Fruit fly (Drosophila melanogaster) whole organism, adult: ENCODE results near the gene Cul2.

Experiments used
- CG11617 ChIP-seq: fragments of 200-800 bp; sonication (Bioruptor generic); optimal IDR thresholded peaks from 2 replicates; lab custom pipeline; 2017; ENCODE audit warnings: mild to moderate bottlenecking, missing biosample characterization, missing genetic modification reagents, missing genetic modification characterization
- CG12768 ChIP-seq: fragments of 200-800 bp; sonication (Bioruptor generic); optimal IDR thresholded peaks from 2 replicates; lab custom pipeline; 2017; ENCODE audit warnings: missing biosample characterization, missing genetic modification characterization, mild to moderate bottlenecking, moderate library complexity, missing genetic modification reagents
- CG14711 ChIP-seq: fragments of 200-800 bp; sonication (Bioruptor generic); optimal IDR thresholded peaks from 2 replicates; lab custom pipeline; 2018; ENCODE audit warnings: missing biosample characterization, mild to moderate bottlenecking, missing genetic modification characterization, moderate library complexity
- CG1620 ChIP-seq: fragments of 200-800 bp; sonication (Bioruptor generic); optimal IDR thresholded peaks from 2 replicates; lab custom pipeline; 2016; ENCODE audit warnings: missing biosample characterization, missing genetic modification characterization
- CG33017 ChIP-seq: fragments of 200-800 bp; sonication (Bioruptor generic); optimal IDR thresholded peaks from 2 replicates; lab custom pipeline; 2018; ENCODE audit warnings: missing biosample characterization, mild to moderate bottlenecking, missing genetic modification characterization, moderate library complexity
- CG5204 ChIP-seq: fragments of 200-800 bp; sonication (Bioruptor generic); optimal IDR thresholded peaks from 2 replicates; lab custom pipeline; 2016; ENCODE audit warnings: missing biosample characterization, missing genetic modification characterization
- CG7045 ChIP-seq: fragments of 200-800 bp; sonication (Bioruptor generic); optimal IDR thresholded peaks from 2 replicates; lab custom pipeline; 2017; ENCODE audit warnings: missing biosample characterization, mild to moderate bottlenecking, missing genetic modification characterization
- CG7101 ChIP-seq: fragments of 200-800 bp; sonication (Bioruptor generic); optimal IDR thresholded peaks from 2 replicates; lab custom pipeline; 2018; ENCODE audit warnings: missing biosample characterization, mild to moderate bottlenecking, missing genetic modification characterization, moderate library complexity
- Clk ChIP-seq: fragments of 200-800 bp; sonication (Bioruptor generic); optimal IDR thresholded peaks from 2 replicates; lab custom pipeline; 2017; ENCODE audit warnings: missing biosample characterization, missing genetic modification characterization
- Crg-1 ChIP-seq: fragments of 200-800 bp; sonication (Bioruptor generic); optimal IDR thresholded peaks from 2 replicates; lab custom pipeline; 2016; ENCODE audit warnings: missing biosample characterization, missing genetic modification characterization
- Hr96 ChIP-seq: fragments of 200-800 bp; sonication (Bioruptor generic); optimal IDR thresholded peaks from 2 replicates; lab custom pipeline; 2016; ENCODE audit warnings: missing biosample characterization, missing genetic modification characterization
- Mnt ChIP-seq: fragments of 200-800 bp; sonication (Bioruptor generic); optimal IDR thresholded peaks from 2 replicates; lab custom pipeline; 2016; ENCODE audit warnings: missing biosample characterization, mild to moderate bottlenecking, missing genetic modification characterization
- bab1 ChIP-seq: fragments of 200-800 bp; sonication (Bioruptor generic); optimal IDR thresholded peaks from 3 replicates; lab custom pipeline; 2019; ENCODE audit warnings: missing biosample characterization, mild to moderate bottlenecking, missing genetic modification characterization, moderate library complexity
- cic ChIP-seq: fragments of 200-800 bp; sonication (Bioruptor generic); optimal IDR thresholded peaks from 2 replicates; lab custom pipeline; 2017; ENCODE audit warnings: missing biosample characterization, mild to moderate bottlenecking, missing genetic modification characterization, moderate library complexity
- cnc ChIP-seq, 2 experiments: fragments of >200 bp; optimal IDR thresholded peaks; 2 replicates each; lab custom pipeline; 2017
- kay ChIP-seq: fragments of 200-800 bp; sonication (Bioruptor generic); peaks from one replicate; lab custom pipeline; 2016; ENCODE audit warnings: missing biosample characterization, missing genetic modification characterization, borderline replicate concordance
- ovo ChIP-seq: fragments of 200-800 bp; sonication (Bioruptor generic); optimal IDR thresholded peaks from 2 replicates; lab custom pipeline; 2016; ENCODE audit warnings: missing biosample characterization, missing genetic modification characterization
- pad ChIP-seq: fragments of 200-800 bp; sonication (Bioruptor generic); optimal IDR thresholded peaks from 3 replicates; lab custom pipeline; 2017; ENCODE audit warnings: missing biosample characterization, missing genetic modification characterization, mild to moderate bottlenecking, moderate library complexity, missing genetic modification reagents
- tj ChIP-seq: fragments of 200-800 bp; sonication (Bioruptor generic); optimal IDR thresholded peaks from 3 replicates; lab custom pipeline; 2017; ENCODE audit warnings: missing biosample characterization, mild to moderate bottlenecking, missing genetic modification characterization, moderate library complexity
- toe ChIP-seq: fragments of 200-800 bp; sonication (Bioruptor generic); optimal IDR thresholded peaks from 2 replicates; lab custom pipeline; 2016; ENCODE audit warnings: missing biosample characterization, missing genetic modification characterization

Gene Cul2

DNA sequence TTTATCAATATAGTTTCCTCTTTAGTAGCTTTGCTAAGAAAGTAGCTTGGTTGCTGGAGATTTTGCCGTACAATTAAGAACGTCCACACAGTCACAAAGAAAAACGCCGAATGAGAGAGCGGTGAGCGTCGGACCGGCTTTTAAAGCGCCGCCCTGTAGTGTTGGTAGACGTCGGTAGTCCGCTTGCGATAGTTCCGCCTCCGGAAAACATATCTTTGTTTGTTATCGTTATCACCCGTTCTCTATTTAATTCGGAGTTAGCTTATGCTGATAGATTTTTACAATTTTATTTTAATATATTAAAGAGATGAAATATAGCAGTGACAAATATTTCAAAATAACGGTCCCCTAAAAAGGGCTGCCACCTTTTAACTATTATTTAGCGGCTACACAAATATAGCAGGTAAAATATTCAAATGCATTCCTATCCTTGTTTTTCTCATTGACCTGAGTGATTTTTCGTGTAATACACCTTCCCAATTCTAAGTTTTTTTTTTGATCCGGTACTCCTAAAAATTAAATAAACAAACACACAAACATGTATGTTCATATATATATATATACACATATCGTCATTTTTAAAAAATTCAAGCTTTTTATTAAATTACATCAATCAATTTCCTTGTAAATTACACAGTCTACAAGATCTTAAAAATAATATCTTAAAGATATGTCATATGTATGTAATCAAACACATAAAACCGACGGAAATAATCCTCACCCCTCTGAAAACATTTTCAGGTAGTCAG, 28.5 kb upstream of the Cul2 start, which contains the start of gene Df31:
Gene Df31 (minus strand): TSS at position 119 of the 749 bp plus-strand sequence.
- TF ChIP-seq cic (peak; percentile 41), CG33017 (tag; lab: Kevin White, UChicago) (peak; percentile 44), CG1620 (GFP tag; lab: Kevin White, UChicago) (peak; percentile 89), CG11617 (GFP tag; lab: Kevin White, UChicago) (peak; percentile 2), CG7045 (GFP tag; lab: Kevin White, UChicago) (peak; percentile 31), Clk (no peak), kay (GFP tag; lab: Kevin White, UChicago) (peak; percentile 42), CG7101 (tag; lab: Kevin White, UChicago) (peak; percentile 72), pad (peak; percentile 23), bab1 (GFP tag; lab: Kevin White, UChicago) (peak; percentile 72), CG5204 (GFP tag; lab: Kevin White, UChicago) (peak; percentile 69), ovo (GFP tag; lab: Kevin White, UChicago) (peak; percentile 70), Hr96 (GFP tag; lab: Kevin White, UChicago) (peak; percentile 69), tj (GFP tag; lab: Kevin White, UChicago) (no peak), CG12768 (GFP tag; lab: Kevin White, UChicago) (peak; percentile 50), Crg-1 (peak; percentile 72), Mnt (GFP tag; lab: Kevin White, UChicago) (peak; percentile 73), toe (GFP tag; lab: Kevin White, UChicago) (peak; percentile 77), cnc (optimal IDR thresholded peaks at IDR 0.05; lab: Kevin White, UChicago) (no peak), CG14711 (tag; lab: Kevin White, UChicago) (peak; percentile 15)

DNA sequence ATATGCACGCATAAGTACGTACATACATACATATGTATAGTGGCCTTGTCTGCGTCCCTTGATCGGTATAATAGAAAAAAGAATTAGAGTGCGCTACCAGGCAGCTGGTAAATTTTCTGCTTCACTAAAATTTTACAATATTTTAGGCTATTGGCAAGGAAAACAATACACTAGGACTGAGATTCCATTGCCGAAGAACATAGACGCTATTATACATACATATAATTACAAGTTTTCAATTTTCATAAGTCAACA, 28.0 kb upstream of the Cul2 start:
- no peak for TF ChIP-seq cnc (optimal IDR thresholded peaks at IDR 0.05; lab: Kevin White, UChicago)
- TF ChIP-seq bab1 (GFP tag; lab: Kevin White, UChicago) = no peak
- no peak for TF ChIP-seq CG12768 (GFP tag; lab: Kevin White, UChicago)
- no peak for TF ChIP-seq Mnt (GFP tag; lab: Kevin White, UChicago)
- TF ChIP-seq ovo (GFP tag; lab: Kevin White, UChicago) = no peak
- TF ChIP-seq CG7045 (GFP tag; lab: Kevin White, UChicago) = no peak
- TF ChIP-seq CG14711 (tag; lab: Kevin White, UChicago) = no peak

DNA sequence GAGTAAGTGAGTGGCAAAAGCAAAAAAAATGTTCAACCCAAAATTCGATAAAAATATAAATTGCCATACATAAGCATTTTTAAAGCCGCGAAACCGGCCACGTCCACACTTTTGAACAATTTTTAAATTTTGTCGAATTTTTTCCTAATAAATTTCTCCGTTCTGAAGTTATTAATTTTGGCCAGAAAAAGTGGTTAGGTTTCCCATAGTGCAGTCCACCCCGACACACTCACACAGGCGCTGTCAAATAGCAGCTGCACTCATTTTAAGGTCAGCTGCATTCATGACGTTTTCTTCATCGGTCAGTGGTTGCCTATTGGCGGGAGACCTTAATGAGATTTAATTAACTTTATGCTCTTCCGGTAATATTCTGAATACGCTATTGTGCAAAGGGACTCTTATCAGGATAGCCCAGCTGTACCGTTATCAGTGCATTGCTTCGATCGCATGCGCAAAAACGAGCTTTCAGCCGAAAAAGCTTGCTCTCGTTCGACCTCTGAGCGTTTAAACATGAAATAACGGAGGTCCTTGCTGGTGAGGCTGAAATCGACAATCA, 26.4 kb upstream of the Cul2 start, which contains the start of gene Ac3:
Gene Ac3 (plus strand): TSS at position 556 of the 556 bp plus-strand sequence.
- no peak for TF ChIP-seq tj (GFP tag; lab: Kevin White, UChicago)

DNA sequence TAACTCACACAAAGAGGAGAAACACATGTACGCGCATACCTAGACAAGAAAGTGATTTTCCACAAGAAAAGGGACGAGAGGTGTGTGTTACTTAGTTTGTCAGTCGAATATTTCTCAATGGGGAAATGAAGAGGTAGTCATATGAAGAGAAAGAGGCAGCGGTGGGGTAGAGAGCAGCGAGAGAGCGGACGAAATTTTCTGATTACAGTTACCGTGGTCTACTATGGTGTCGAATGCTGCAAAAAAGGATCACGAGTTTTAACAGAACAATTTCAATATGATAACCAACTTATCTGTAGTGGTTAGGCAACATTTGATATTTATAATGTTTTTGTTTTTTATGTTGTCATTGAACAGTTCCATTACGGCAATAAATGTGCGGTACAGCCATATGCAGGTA, 25.6 kb upstream of the Cul2 start:
- TF ChIP-seq CG7045 (GFP tag; lab: Kevin White, UChicago) (no peak), Clk (no peak), cic (no peak), Crg-1 (no peak), Mnt (GFP tag; lab: Kevin White, UChicago) (no peak), CG7101 (tag; lab: Kevin White, UChicago) (no peak), kay (GFP tag; lab: Kevin White, UChicago) (no peak), ovo (GFP tag; lab: Kevin White, UChicago) (no peak), toe (GFP tag; lab: Kevin White, UChicago) (no peak), CG12768 (GFP tag; lab: Kevin White, UChicago) (no peak), bab1 (GFP tag; lab: Kevin White, UChicago) (no peak), Hr96 (GFP tag; lab: Kevin White, UChicago) (no peak), cnc (optimal IDR thresholded peaks at IDR 0.05; lab: Kevin White, UChicago) (no peak), CG14711 (tag; lab: Kevin White, UChicago) (no peak)

DNA sequence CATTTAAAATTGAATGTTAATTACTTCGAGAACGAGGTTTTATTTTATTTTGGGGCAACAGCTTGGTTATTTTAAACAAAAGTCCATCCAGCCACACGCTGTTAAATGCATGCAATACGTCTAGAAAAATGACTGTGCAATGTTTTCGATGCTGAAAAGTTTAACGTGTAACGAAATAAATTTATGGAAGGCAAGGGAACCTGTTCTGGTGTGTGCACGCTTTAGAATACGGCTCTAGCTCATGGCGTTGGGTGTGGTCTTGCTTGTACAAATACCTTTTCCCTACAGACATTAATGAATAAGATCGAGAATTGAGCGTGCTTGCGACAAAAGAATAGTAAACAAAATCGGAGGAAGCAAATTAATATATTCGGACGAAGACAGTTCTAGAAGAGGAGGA, 9.8 kb upstream of the Cul2 start:
- TF ChIP-seq Hr96 (GFP tag; lab: Kevin White, UChicago) = no peak
- no peak for TF ChIP-seq CG1620 (GFP tag; lab: Kevin White, UChicago)
- TF ChIP-seq CG5204 (GFP tag; lab: Kevin White, UChicago) = no peak
- TF ChIP-seq Mnt (GFP tag; lab: Kevin White, UChicago) = no peak
- TF ChIP-seq kay (GFP tag; lab: Kevin White, UChicago) = no peak
- no peak for TF ChIP-seq ovo (GFP tag; lab: Kevin White, UChicago)
- TF ChIP-seq CG7101 (tag; lab: Kevin White, UChicago) = no peak
- no peak for TF ChIP-seq CG33017 (tag; lab: Kevin White, UChicago)
- TF ChIP-seq toe (GFP tag; lab: Kevin White, UChicago) = no peak
- TF ChIP-seq Crg-1 = no peak

DNA sequence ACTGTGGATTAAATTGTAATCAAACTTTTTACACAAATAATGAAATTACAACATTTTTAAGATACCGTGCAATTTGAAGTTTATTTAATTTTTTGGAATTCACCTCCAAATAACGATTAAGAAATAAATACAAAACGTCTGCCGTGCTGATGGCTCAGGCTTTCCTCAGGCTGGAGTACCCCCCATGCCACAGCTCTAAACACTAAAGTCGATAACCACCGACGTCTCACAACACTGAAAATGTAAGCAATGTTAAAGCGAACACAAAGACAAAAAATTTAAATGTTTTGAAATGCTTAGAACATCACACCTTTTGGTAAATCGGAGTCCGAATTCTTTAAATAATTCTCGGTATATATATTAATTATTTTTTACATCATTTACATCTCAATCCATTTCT, 1.1 kb upstream of the Cul2 start:
- TF ChIP-seq kay (GFP tag; lab: Kevin White, UChicago) (peak; percentile 50), pad (peak; percentile 45), CG5204 (GFP tag; lab: Kevin White, UChicago) (peak; percentile 46), CG14711 (tag; lab: Kevin White, UChicago) (peak; percentile 43), ovo (GFP tag; lab: Kevin White, UChicago) (no peak), Hr96 (GFP tag; lab: Kevin White, UChicago) (peak; percentile 61), CG7045 (GFP tag; lab: Kevin White, UChicago) (peak; percentile 16), CG11617 (GFP tag; lab: Kevin White, UChicago) (no peak), CG7101 (tag; lab: Kevin White, UChicago) (peak; percentile 33), Mnt (GFP tag; lab: Kevin White, UChicago) (peak; percentile 17), cic (no peak), Clk (no peak), bab1 (GFP tag; lab: Kevin White, UChicago) (no peak), cnc (optimal IDR thresholded peaks at IDR 0.05; lab: Kevin White, UChicago) (no peak), CG1620 (GFP tag; lab: Kevin White, UChicago) (peak; percentile 9), CG33017 (tag; lab: Kevin White, UChicago) (no peak), tj (GFP tag; lab: Kevin White, UChicago) (no peak), CG12768 (GFP tag; lab: Kevin White, UChicago) (peak; percentile 48), toe (GFP tag; lab: Kevin White, UChicago) (peak; percentile 14), Crg-1 (no peak)
